Worm (Caenorhabditis elegans) whole organism, L2 larva: ENCODE measurements around the gene mrps-10.

ENCODE experiments used
- C34F6.9 ChIP-seq: fragments of 150-350 bp; optimal IDR thresholded peaks from 2 replicates; lab custom pipeline; 2014; ENCODE audit warnings: missing biosample characterization, missing genetic modification characterization
- F13H6.1 ChIP-seq: sonication (generic microtip); optimal IDR thresholded peaks from 2 replicates; lab custom pipeline; 2016; ENCODE audit warnings: missing genetic modification characterization, missing compliant biosample characterization
- R02D3.7 ChIP-seq: fragments of 150-350 bp; optimal IDR thresholded peaks from 2 replicates; lab custom pipeline; 2014; ENCODE audit warnings: missing biosample characterization, missing genetic modification characterization
- Y55F3AM.14 ChIP-seq: fragments of 200-800 bp; sonication (Bioruptor generic); optimal IDR thresholded peaks from 2 replicates; lab custom pipeline; 2018; ENCODE audit warnings: mild to moderate bottlenecking, missing genetic modification characterization, missing compliant biosample characterization
- ZK546.5 ChIP-seq: sonication (generic microtip); optimal IDR thresholded peaks from 2 replicates; lab custom pipeline; 2017; ENCODE audit warnings: missing biosample characterization, missing genetic modification characterization
- alr-1 ChIP-seq: fragments of 150-350 bp; optimal IDR thresholded peaks from 2 replicates; lab custom pipeline; 2014; ENCODE audit warnings: missing biosample characterization, missing genetic modification characterization
- aly-2 ChIP-seq: fragments of 150-350 bp; optimal IDR thresholded peaks from 2 replicates; lab custom pipeline; 2014; ENCODE audit warnings: missing biosample characterization, missing genetic modification characterization
- ama-1 ChIP-seq: fragments of 150-350 bp; optimal IDR thresholded peaks from 2 replicates; lab custom pipeline; 2018; ENCODE audit warnings: inconsistent platforms
- blmp-1 ChIP-seq: sonication (generic microtip); optimal IDR thresholded peaks from 2 replicates; lab custom pipeline; 2017; ENCODE audit warnings: missing genetic modification characterization, mild to moderate bottlenecking, missing compliant biosample characterization, antibody characterized with exemption, moderate library complexity; ENCODE audit not compliant: insufficient read depth
- ceh-16 ChIP-seq: fragments of 150-350 bp; optimal IDR thresholded peaks from 2 replicates; lab custom pipeline; 2014; ENCODE audit warnings: missing biosample characterization, missing genetic modification characterization
- ceh-82 ChIP-seq: fragments of 150-350 bp; optimal IDR thresholded peaks from 2 replicates; lab custom pipeline; 2014; ENCODE audit warnings: missing biosample characterization, missing genetic modification characterization
- crh-2 ChIP-seq: sonication (generic microtip); optimal IDR thresholded peaks from 2 replicates; lab custom pipeline; 2017; ENCODE audit warnings: missing biosample characterization, missing genetic modification characterization
- dmd-4 ChIP-seq: sonication (generic microtip); optimal IDR thresholded peaks from 2 replicates; lab custom pipeline; 2017; ENCODE audit warnings: missing biosample characterization, missing genetic modification characterization
- egl-27 ChIP-seq: sonication (generic microtip); optimal IDR thresholded peaks from 3 replicates; lab custom pipeline; 2017; ENCODE audit warnings: missing biosample characterization, missing genetic modification reagents, missing genetic modification characterization
- elt-1 ChIP-seq: fragments of 150-350 bp; optimal IDR thresholded peaks from 2 replicates; lab custom pipeline; 2014; ENCODE audit warnings: missing biosample characterization, missing genetic modification characterization
- elt-3 ChIP-seq: sonication (generic microtip); optimal IDR thresholded peaks from 2 replicates; lab custom pipeline; 2017; ENCODE audit warnings: missing biosample characterization, missing genetic modification characterization
- fos-1 ChIP-seq: fragments of 150-350 bp; optimal IDR thresholded peaks from 2 replicates; lab custom pipeline; 2014; ENCODE audit warnings: missing biosample characterization, missing genetic modification characterization
- gmeb-1 ChIP-seq: fragments of 150-350 bp; optimal IDR thresholded peaks from 2 replicates; lab custom pipeline; 2014; ENCODE audit warnings: missing biosample characterization, missing genetic modification characterization
- lin-11 ChIP-seq: fragments of 150-350 bp; sonication (generic microtip); optimal IDR thresholded peaks from 2 replicates; lab custom pipeline; 2014; ENCODE audit warnings: missing biosample characterization, missing genetic modification characterization, inconsistent platforms, mixed read lengths
- lin-13 ChIP-seq: fragments of 150-350 bp; optimal IDR thresholded peaks from 2 replicates; lab custom pipeline; 2014; ENCODE audit warnings: missing biosample characterization, missing genetic modification reagents, missing genetic modification characterization
- lin-39 ChIP-seq: fragments of 150-350 bp; optimal IDR thresholded peaks from 2 replicates; lab custom pipeline; 2014; ENCODE audit warnings: missing biosample characterization, missing genetic modification reagents, missing genetic modification characterization
- lsy-2 ChIP-seq, 2 experiments: fragments of 150-350 bp in 1 of 2; sonication (generic microtip) in 1 of 2; optimal IDR thresholded peaks; 2 replicates each; lab custom pipeline; 2014 to 2017; ENCODE audit warnings: missing biosample characterization in 2 of 2, missing genetic modification characterization in 2 of 2
- mab-5 ChIP-seq: fragments of 150-350 bp; optimal IDR thresholded peaks from 2 replicates; lab custom pipeline; 2014; ENCODE audit warnings: missing biosample characterization, missing genetic modification characterization
- mbf-1 ChIP-seq: sonication (generic microtip); optimal IDR thresholded peaks from 2 replicates; lab custom pipeline; 2017; ENCODE audit warnings: missing biosample characterization, missing genetic modification characterization
- mdl-1 ChIP-seq, 2 experiments: fragments of 150-350 bp in 1 of 2; sonication (generic microtip) in 1 of 2; optimal IDR thresholded peaks; 2 replicates each; lab custom pipeline; 2017; ENCODE audit warnings: missing biosample characterization in 2 of 2, missing genetic modification characterization in 2 of 2
- nhr-10 ChIP-seq: sonication (generic microtip); optimal IDR thresholded peaks from 2 replicates; lab custom pipeline; 2017; ENCODE audit warnings: missing biosample characterization, missing genetic modification characterization
- nhr-11 ChIP-seq: fragments of 150-350 bp; optimal IDR thresholded peaks from 2 replicates; lab custom pipeline; 2014; ENCODE audit warnings: missing biosample characterization, missing genetic modification characterization
- nhr-12 ChIP-seq: fragments of 150-350 bp; optimal IDR thresholded peaks from 2 replicates; lab custom pipeline; 2014; ENCODE audit warnings: missing biosample characterization, missing genetic modification characterization
- nhr-129 ChIP-seq: fragments of 150-350 bp; optimal IDR thresholded peaks from 2 replicates; lab custom pipeline; 2014; ENCODE audit warnings: missing biosample characterization, missing genetic modification characterization
- nhr-21 ChIP-seq: fragments of 150-350 bp; optimal IDR thresholded peaks from 2 replicates; lab custom pipeline; 2014; ENCODE audit warnings: missing biosample characterization, missing genetic modification characterization
- nhr-23 ChIP-seq: fragments of 150-350 bp; optimal IDR thresholded peaks from 2 replicates; lab custom pipeline; 2014; ENCODE audit warnings: missing biosample characterization, missing genetic modification reagents, missing genetic modification characterization
- nhr-237 ChIP-seq: fragments of 150-350 bp; optimal IDR thresholded peaks from 2 replicates; lab custom pipeline; 2014; ENCODE audit warnings: missing biosample characterization, missing genetic modification characterization
- nhr-25 ChIP-seq: fragments of 150-350 bp; sonication (generic microtip); optimal IDR thresholded peaks from 3 replicates; lab custom pipeline; 2014; ENCODE audit warnings: missing biosample characterization, missing genetic modification characterization
- nhr-6 ChIP-seq: fragments of 150-350 bp; optimal IDR thresholded peaks from 2 replicates; lab custom pipeline; 2014; ENCODE audit warnings: missing biosample characterization, missing genetic modification characterization
- nhr-77 ChIP-seq: fragments of 150-350 bp; optimal IDR thresholded peaks from 2 replicates; lab custom pipeline; 2014; ENCODE audit warnings: missing biosample characterization, missing genetic modification characterization
- peb-1 ChIP-seq: fragments of 150-350 bp; optimal IDR thresholded peaks from 2 replicates; lab custom pipeline; 2014; ENCODE audit warnings: missing biosample characterization, missing genetic modification characterization
- sem-4 ChIP-seq: fragments of 150-350 bp; optimal IDR thresholded peaks from 2 replicates; lab custom pipeline; 2014; ENCODE audit warnings: missing biosample characterization, missing genetic modification reagents, missing genetic modification characterization
- skn-1 ChIP-seq: sonication (generic microtip); optimal IDR thresholded peaks from 2 replicates; lab custom pipeline; 2017; ENCODE audit warnings: missing biosample characterization, missing genetic modification characterization
- sma-3 ChIP-seq: sonication (generic microtip); optimal IDR thresholded peaks from 2 replicates; lab custom pipeline; 2016; ENCODE audit warnings: missing genetic modification reagents, missing genetic modification characterization, missing compliant biosample characterization
- sma-9 ChIP-seq, 2 experiments: fragments of 150-350 bp in 1 of 2; sonication (generic microtip) in 1 of 2; optimal IDR thresholded peaks; 2 replicates each; lab custom pipeline; 2014 to 2016; ENCODE audit warnings: missing genetic modification characterization in 2 of 2, mild to moderate bottlenecking in 1 of 2, missing biosample characterization in 1 of 2, missing compliant biosample characterization in 1 of 2, missing genetic modification reagents in 1 of 2, moderate library complexity in 1 of 2
- snpc-4 ChIP-seq: fragments of 150-350 bp; optimal IDR thresholded peaks from 2 replicates; lab custom pipeline; 2014; ENCODE audit warnings: missing biosample characterization, missing genetic modification characterization
- unc-39 ChIP-seq: fragments of 150-350 bp; optimal IDR thresholded peaks from 2 replicates; lab custom pipeline; 2014; ENCODE audit warnings: missing biosample characterization, missing genetic modification characterization
- unc-55 ChIP-seq: fragments of 150-350 bp; sonication (generic microtip); optimal IDR thresholded peaks from 3 replicates; lab custom pipeline; 2014; ENCODE audit warnings: missing biosample characterization, missing genetic modification reagents, missing genetic modification characterization
- unc-62 ChIP-seq: fragments of 150-350 bp; optimal IDR thresholded peaks from 2 replicates; lab custom pipeline; 2014; ENCODE audit warnings: missing biosample characterization, missing genetic modification reagents, missing genetic modification characterization
- zag-1 ChIP-seq: fragments of 150-350 bp; optimal IDR thresholded peaks from 2 replicates; lab custom pipeline; 2014; ENCODE audit warnings: missing biosample characterization, missing genetic modification characterization
- ztf-1 ChIP-seq: fragments of 200-800 bp; sonication (Bioruptor generic); conservative IDR thresholded peaks from 2 replicates; pipeline ENCODE4 v1.3.6; 2022; ENCODE audit warnings: missing genetic modification characterization, missing compliant biosample characterization
- ztf-11 ChIP-seq: sonication (generic microtip); optimal IDR thresholded peaks from 2 replicates; lab custom pipeline; 2017; ENCODE audit warnings: missing biosample characterization, missing genetic modification characterization
- ztf-4 ChIP-seq: fragments of 150-350 bp; optimal IDR thresholded peaks from 2 replicates; lab custom pipeline; 2014; ENCODE audit warnings: missing biosample characterization, missing genetic modification characterization

mrps-10 gene

DNA sequence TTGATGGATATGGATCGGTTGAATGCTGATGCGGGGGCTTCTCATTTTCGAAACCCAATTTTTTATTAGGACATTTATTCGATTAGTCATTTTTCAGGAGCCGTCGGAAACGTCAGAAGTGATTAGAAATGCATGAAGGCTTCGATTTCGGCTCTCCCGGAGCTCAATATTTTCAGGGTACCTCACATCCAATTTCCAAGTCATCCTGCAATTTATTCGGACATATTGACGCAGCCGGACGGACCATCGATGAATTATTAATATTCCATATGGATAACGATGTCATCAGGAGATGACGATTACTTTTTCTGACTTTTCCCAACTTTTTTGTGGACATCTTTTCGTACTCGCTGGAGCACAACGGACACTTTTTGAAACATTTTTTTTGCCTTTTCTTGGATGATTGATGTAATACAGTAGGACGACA is 19.7 kb upstream of the mrps-10 start:
- no peak for TF ChIP-seq mdl-1 (tag; optimal IDR thresholded peaks at IDR 0.05; lab: Kevin White, UChicago)
- no peak for TF ChIP-seq aly-2
- TF ChIP-seq Y55F3AM.14 (GFP tag; lab: Kevin White, UChicago), result no peak
- peak; percentile 39 for TF ChIP-seq crh-2
- no peak for TF ChIP-seq ZK546.5 (tag; lab: Kevin White, UChicago)
- TF ChIP-seq dmd-4 (tag; lab: Kevin White, UChicago), result no peak
- no peak for TF ChIP-seq ztf-4 (tag; lab: Kevin White, UChicago)
- no peak for TF ChIP-seq skn-1 (tag; lab: Kevin White, UChicago)
- no peak for TF ChIP-seq ztf-11 (tag; lab: Kevin White, UChicago)
- TF ChIP-seq elt-3 (tag; lab: Kevin White, UChicago), result no peak
- TF ChIP-seq nhr-12 (tag; lab: Kevin White, UChicago), result no peak
- no peak for TF ChIP-seq ceh-16 (tag; lab: Kevin White, UChicago)
- TF ChIP-seq elt-1 (tag; lab: Kevin White, UChicago), result no peak
- TF ChIP-seq lin-13, result peak; percentile 37
- peak; percentile 54 for TF ChIP-seq nhr-6 (tag; lab: Kevin White, UChicago)
- TF ChIP-seq unc-62 (GFP tag; lab: Kevin White, UChicago), result no peak
- peak; percentile 50 for TF ChIP-seq ama-1 (lab: Kevin White, UChicago)
- peak; percentile 54 to 70 for TF ChIP-seq lsy-2 (tag; optimal IDR thresholded peaks at IDR 0.05; lab: Kevin White, UChicago)
- TF ChIP-seq gmeb-1 (tag; lab: Kevin White, UChicago), result no peak
- no peak for TF ChIP-seq lin-39
- TF ChIP-seq peb-1 (tag; lab: Kevin White, UChicago), result no peak
- TF ChIP-seq zag-1 (tag; lab: Kevin White, UChicago), result no peak
- TF ChIP-seq unc-55 (GFP tag; lab: Kevin White, UChicago), result peak; percentile 18
- no peak for TF ChIP-seq nhr-10 (tag; lab: Kevin White, UChicago)
- TF ChIP-seq sma-9 (GFP tag; optimal IDR thresholded peaks at IDR 0.05; lab: Kevin White, UChicago), result peak; percentile 61
- no peak for TF ChIP-seq sma-9 (tag; optimal IDR thresholded peaks at IDR 0.05; lab: Kevin White, UChicago)
- no peak for TF ChIP-seq nhr-23
- no peak for TF ChIP-seq snpc-4 (tag; lab: Kevin White, UChicago)
- TF ChIP-seq R02D3.7 (tag; lab: Kevin White, UChicago), result peak; percentile 13
- no peak for TF ChIP-seq blmp-1 (tag; lab: Kevin White, UChicago)
- no peak for TF ChIP-seq alr-1 (tag; lab: Kevin White, UChicago)
- no peak for TF ChIP-seq nhr-21 (tag; lab: Kevin White, UChicago)
- TF ChIP-seq egl-27 (tag; lab: Kevin White, UChicago), result no peak
- no peak for TF ChIP-seq lin-11 (tag; lab: Kevin White, UChicago)
- TF ChIP-seq nhr-77, result no peak
- peak; percentile 39 for TF ChIP-seq sma-3
- no peak for TF ChIP-seq mbf-1
- TF ChIP-seq nhr-11 (tag; lab: Kevin White, UChicago), result no peak
- TF ChIP-seq nhr-237, result no peak
- TF ChIP-seq F13H6.1 (tag; lab: Kevin White, UChicago), result peak; percentile 32
- no peak for TF ChIP-seq fos-1 (tag; lab: Kevin White, UChicago)
- TF ChIP-seq C34F6.9 (tag; lab: Kevin White, UChicago), result no peak
- TF ChIP-seq unc-39, result no peak
- no peak for TF ChIP-seq ceh-82 (tag; lab: Kevin White, UChicago)
- no peak for TF ChIP-seq nhr-129 (tag; lab: Kevin White, UChicago)
- TF ChIP-seq sem-4, result peak; percentile 20
- TF ChIP-seq ztf-1, result no peak
- TF ChIP-seq nhr-25, result peak; percentile 11
- no peak for TF ChIP-seq mab-5 (tag; lab: Kevin White, UChicago)
